Fruit fly (Drosophila melanogaster): ENCODE results near the gene CG31221.

CG31221 gene

dm6 chr3R:19490996-19491395 lies 78.5 kb downstream of the CG31221 start, which contains the start of gene CG15025 (continued):
- no peak for TF ChIP-seq cwo (GFP tag; optimal IDR thresholded peaks at IDR 0.05)
- 0 out of 2 replicates have a peak, but pooled peaks have one; percentile 13 for TF ChIP-seq klu (GFP tag; IDR thresholded peaks at IDR 0.05)
- TF ChIP-seq pnt (GFP tag; optimal IDR thresholded peaks at IDR 0.05): peak; percentile 27
- no peak for TF ChIP-seq Stat92E (GFP tag; optimal IDR thresholded peaks at IDR 0.05)
- TF ChIP-seq CG33213 (GFP tag; optimal IDR thresholded peaks at IDR 0.05): no peak
- TF ChIP-seq Dp (GFP tag; optimal IDR thresholded peaks at IDR 0.05): peak; percentile 0
- TF ChIP-seq CG9609 (GFP tag; optimal IDR thresholded peaks at IDR 0.05): peak; percentile 23
- TF ChIP-seq ato (GFP tag; IDR thresholded peaks at IDR 0.05; ENCODE audit: partially characterized antibody): no peak
- peak; percentile 56; the same call in 1 of the 2 replicates for TF ChIP-seq sisA (GFP tag; IDR thresholded peaks at IDR 0.05)
- peak; percentile 10 for TF ChIP-seq Chrac-16 (GFP tag; optimal IDR thresholded peaks at IDR 0.05)
- no peak for TF ChIP-seq maf-S (GFP tag; optimal IDR thresholded peaks at IDR 0.05)
- TF ChIP-seq ap (GFP tag; IDR thresholded peaks at IDR 0.05): no peak
- TF ChIP-seq Atf6 (GFP tag; IDR thresholded peaks at IDR 0.05): no peak
- peak; percentile 56 for TF ChIP-seq CG9876 (GFP tag; optimal IDR thresholded peaks at IDR 0.05)
- 0 out of 2 replicates have a peak, but pooled peaks have one; percentile 23 for TF ChIP-seq CG9932 (GFP tag; IDR thresholded peaks at IDR 0.05)
- TF ChIP-seq vnd (GFP tag; IDR thresholded peaks at IDR 0.05; ENCODE audit: partially characterized antibody): no peak
- TF ChIP-seq lmd (GFP tag; IDR thresholded peaks at IDR 0.05): peak; percentile 45; the same call in 1 of the 2 replicates
- peak; percentile 23 for TF ChIP-seq CG1603 (tag; optimal IDR thresholded peaks at IDR 0.05)
- peak; percentile 18 for TF ChIP-seq CG17359 (tag; optimal IDR thresholded peaks at IDR 0.05)
- TF ChIP-seq az2 (GFP tag; optimal IDR thresholded peaks at IDR 0.05): peak; percentile 40
- TF ChIP-seq CG14860 (GFP tag; IDR thresholded peaks at IDR 0.05; ENCODE audit: partially characterized antibody): peak; percentile 32; the same call in 1 of the 3 replicates
- TF ChIP-seq vvl (GFP tag; IDR thresholded peaks at IDR 0.05): peak; percentile 30; the same call in 1 of the 2 replicates
- TF ChIP-seq CG11085 (GFP tag; IDR thresholded peaks at IDR 0.05): peak; percentile 44; the same call in 1 of the 2 replicates
- TF ChIP-seq E2f2 (GFP tag; IDR thresholded peaks at IDR 0.05): no peak
- no peak for TF ChIP-seq z (GFP tag; IDR thresholded peaks at IDR 0.05)
- no peak for TF ChIP-seq Lim3 (GFP tag; IDR thresholded peaks at IDR 0.05)
- peak; percentile 14 for TF ChIP-seq tio (GFP tag; optimal IDR thresholded peaks at IDR 0.05)
- peak; percentile 8 for TF ChIP-seq Sox102F (GFP tag; optimal IDR thresholded peaks at IDR 0.05)
- TF ChIP-seq CG15696 (tag; optimal IDR thresholded peaks at IDR 0.05): peak; percentile 12
- peak in 1 of 2 experiments; percentile 22 for TF ChIP-seq Pdp1 (GFP tag; optimal IDR thresholded peaks at IDR 0.05)
- no peak for TF ChIP-seq nerfin-1 (tag; optimal IDR thresholded peaks at IDR 0.05)
- TF ChIP-seq pita (GFP tag; optimal IDR thresholded peaks at IDR 0.05): no peak
- 0 out of 2 replicates have a peak, but pooled peaks have one; percentile 12 for TF ChIP-seq tna (GFP tag; IDR thresholded peaks at IDR 0.05; ENCODE audit: partially characterized antibody)
- TF ChIP-seq lilli (GFP tag; optimal IDR thresholded peaks at IDR 0.05): peak; percentile 23
- TF ChIP-seq CG12236 (GFP tag; optimal IDR thresholded peaks at IDR 0.05): no peak
- no peak for TF ChIP-seq CG17328 (GFP tag; IDR thresholded peaks at IDR 0.05)
- TF ChIP-seq CG11504 (tag; optimal IDR thresholded peaks at IDR 0.05): peak; percentile 73
- TF ChIP-seq CG12659 (GFP tag; optimal IDR thresholded peaks at IDR 0.05): peak; percentile 8
- peak; percentile 64 for TF ChIP-seq cad (GFP tag; optimal IDR thresholded peaks at IDR 0.05)
- 0 out of 2 replicates have a peak, but pooled peaks have one; percentile 42 for TF ChIP-seq CG11247 (GFP tag; IDR thresholded peaks at IDR 0.05)
- no peak for TF ChIP-seq hbn (GFP tag; IDR thresholded peaks at IDR 0.05; ENCODE audit: partially characterized antibody)

All from whole organism, embryonic.